Worm (Caenorhabditis elegans) whole organism, late embryonic: ENCODE measurements around the gene ZK250.14.

Experiments used
- K02D7.2 ChIP-seq: sonication (generic microtip); optimal IDR thresholded peaks from 2 replicates; lab custom pipeline; 2017; ENCODE audit warnings: mild to moderate bottlenecking, missing genetic modification characterization, missing compliant biosample characterization
- fax-1 ChIP-seq: sonication (generic microtip); optimal IDR thresholded peaks from 2 replicates; lab custom pipeline; 2016; ENCODE audit warnings: missing genotype, missing genetic modification characterization, missing compliant biosample characterization
- fkh-10 ChIP-seq: fragments of 150-350 bp; optimal IDR thresholded peaks from 2 replicates; lab custom pipeline; 2014; ENCODE audit warnings: missing biosample characterization, missing genetic modification reagents, missing genetic modification characterization
- nhr-11 ChIP-seq: fragments of 150-350 bp; optimal IDR thresholded peaks from 2 replicates; lab custom pipeline; 2014; ENCODE audit warnings: missing biosample characterization, missing genetic modification characterization
- npax-4 ChIP-seq: sonication (generic microtip); optimal IDR thresholded peaks from 2 replicates; lab custom pipeline; 2016; ENCODE audit warnings: missing genetic modification characterization, missing compliant biosample characterization
- unc-86 ChIP-seq: sonication (generic microtip); optimal IDR thresholded peaks from 2 replicates; lab custom pipeline; 2016; ENCODE audit warnings: missing genetic modification characterization, missing compliant biosample characterization

ce11 chrII:1921018-1921417, 24.0 kb downstream of the ZK250.14 start, which contains the start of gene bath-7:
- no peak for TF ChIP-seq nhr-11 (tag; lab: Kevin White, UChicago)
- no peak for TF ChIP-seq fax-1 (tag; lab: Kevin White, UChicago)
- TF ChIP-seq fkh-10 = no peak
- no peak for TF ChIP-seq K02D7.2 (tag; lab: Kevin White, UChicago)
- no peak for TF ChIP-seq unc-86 (tag; lab: Kevin White, UChicago)
- no peak for TF ChIP-seq npax-4 (tag; lab: Kevin White, UChicago)
